Worm (Caenorhabditis elegans) whole organism, L4 larva: ENCODE measurements around the gene pmk-3.

Source experiments
- ZK546.5 ChIP-seq, 2 experiments: sonication (generic microtip); optimal IDR thresholded peaks; 2 replicates each; lab custom pipeline; 2017; ENCODE audit warnings: missing biosample characterization in 2 of 2, missing genetic modification characterization in 2 of 2
- egl-27 ChIP-seq: sonication (generic microtip); optimal IDR thresholded peaks from 3 replicates; lab custom pipeline; 2017; ENCODE audit warnings: missing biosample characterization, missing genetic modification reagents, missing genetic modification characterization
- nhr-11 ChIP-seq: fragments of 150-350 bp; optimal IDR thresholded peaks from 2 replicates; lab custom pipeline; 2014; ENCODE audit warnings: missing biosample characterization, missing genetic modification characterization
- zfp-2 ChIP-seq: sonication (generic microtip); optimal IDR thresholded peaks from 2 replicates; lab custom pipeline; 2016; ENCODE audit warnings: mild to moderate bottlenecking, missing genetic modification characterization, missing compliant biosample characterization

DNA sequence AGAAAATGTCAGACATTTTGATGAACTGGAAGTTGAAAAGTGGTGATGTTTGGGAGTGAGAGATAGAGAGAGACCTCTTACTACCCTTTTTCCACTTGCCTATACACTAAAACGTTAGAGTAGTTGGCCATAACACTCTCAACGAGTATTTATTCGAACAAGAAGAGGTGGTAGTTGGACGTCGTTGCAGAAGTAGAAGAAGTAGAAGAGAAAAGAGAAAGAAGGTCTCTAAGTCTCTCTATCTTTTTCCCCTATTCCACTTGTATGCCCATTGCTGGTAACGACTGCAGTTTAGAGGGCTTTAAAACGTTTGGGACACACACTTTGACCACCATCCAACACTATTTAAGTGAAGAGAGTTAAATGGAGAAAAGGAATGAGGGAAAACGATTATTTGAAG is 47.5 kb upstream of the pmk-3 start:
- TF ChIP-seq nhr-11 (tag; lab: Kevin White, UChicago) (no peak), ZK546.5 (tag; optimal IDR thresholded peaks at IDR 0.05; lab: Kevin White, UChicago) (no peak), egl-27 (tag; lab: Kevin White, UChicago) (no peak), zfp-2 (tag; lab: Kevin White, UChicago) (no peak)
